Fruit fly (Drosophila melanogaster): ENCODE data around the gene CG12016.

CG12016 gene

DNA sequence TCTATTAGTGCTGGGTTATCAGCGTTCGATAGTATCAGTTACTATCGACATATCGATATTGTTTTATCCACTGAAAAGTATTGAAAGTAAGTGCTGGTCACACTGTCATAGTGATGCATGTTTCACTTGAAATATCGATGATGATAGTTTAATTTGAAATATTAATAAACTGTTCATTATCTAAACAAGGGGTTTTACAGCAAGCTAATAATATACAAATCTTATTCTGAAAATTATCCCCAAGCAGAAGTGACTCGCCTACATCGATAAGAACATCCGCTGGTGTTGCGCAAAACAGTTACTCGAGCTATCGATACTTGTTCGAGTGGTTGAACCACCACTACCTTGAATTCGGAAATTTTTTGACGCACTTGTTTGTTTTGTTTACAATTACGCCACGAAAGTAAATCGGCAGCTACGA lies at the start of gene CG12016, which contains the start of the genes PIG-C and Dpm2:
Gene CG12016, plus strand, starts transcription at position 333 of the 421 bp plus-strand sequence.
Gene PIG-C, minus strand, starts transcription at position 10 of the 421 bp plus-strand sequence.
Gene Dpm2, plus strand, starts transcription at position 333 of the 421 bp plus-strand sequence.
- TF ChIP-seq CG32121 (GFP tag; IDR thresholded peaks at IDR 0.05): peak; percentile 47; the same call in 1 of the 2 replicates
- TF ChIP-seq CG17806 (tag; optimal IDR thresholded peaks at IDR 0.05): peak; percentile 13
- TF ChIP-seq CG8301 (tag; optimal IDR thresholded peaks at IDR 0.05): peak; percentile 8
- TF ChIP-seq CG34367 (tag; optimal IDR thresholded peaks at IDR 0.05): peak; percentile 25
- TF ChIP-seq Pif1A (GFP tag; optimal IDR thresholded peaks at IDR 0.05): no peak
- TF ChIP-seq CG15710 (tag; optimal IDR thresholded peaks at IDR 0.05): peak; percentile 48
- no peak for TF ChIP-seq rn (GFP tag; IDR thresholded peaks at IDR 0.05)
- TF ChIP-seq CG4496 (GFP tag; IDR thresholded peaks at IDR 0.05): peak; percentile 66; the same call in 1 of the 3 replicates
- TF ChIP-seq CG14655 (GFP tag; optimal IDR thresholded peaks at IDR 0.05): no peak
- TF ChIP-seq Snoo (tag; optimal IDR thresholded peaks at IDR 0.05): peak; percentile 20
- TF ChIP-seq D1 (tag; optimal IDR thresholded peaks at IDR 0.05): no peak

DNA sequence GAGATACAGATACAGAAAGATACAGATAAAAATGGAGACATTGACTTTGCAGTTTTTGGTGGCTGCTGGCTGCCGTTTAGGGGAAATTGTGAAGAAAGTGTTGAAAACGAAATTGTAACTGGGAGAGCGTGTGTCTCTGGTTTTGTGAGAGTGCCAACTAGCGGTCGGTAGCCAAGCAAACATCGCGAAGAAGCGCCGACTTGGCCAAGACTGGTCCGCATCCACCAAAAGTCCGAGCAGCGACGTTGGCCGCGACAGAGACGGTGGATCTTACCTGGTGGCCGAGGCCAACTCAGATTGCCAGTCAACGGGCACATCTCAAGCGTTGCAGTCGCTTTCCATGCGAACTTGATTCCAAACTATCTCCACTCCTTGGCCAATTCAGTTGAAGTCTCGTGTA lies 48.6 kb upstream of the CG12016 start, which contains the start of gene CG14960:
Gene CG14960, plus strand, starts transcription at position 301 of the 400 bp plus-strand sequence.
- TF ChIP-seq CG4496 (GFP tag; IDR thresholded peaks at IDR 0.05): 0 out of 3 replicates have a peak, but pooled peaks have one; percentile 22
- TF ChIP-seq rn (GFP tag; IDR thresholded peaks at IDR 0.05): no peak

DNA sequence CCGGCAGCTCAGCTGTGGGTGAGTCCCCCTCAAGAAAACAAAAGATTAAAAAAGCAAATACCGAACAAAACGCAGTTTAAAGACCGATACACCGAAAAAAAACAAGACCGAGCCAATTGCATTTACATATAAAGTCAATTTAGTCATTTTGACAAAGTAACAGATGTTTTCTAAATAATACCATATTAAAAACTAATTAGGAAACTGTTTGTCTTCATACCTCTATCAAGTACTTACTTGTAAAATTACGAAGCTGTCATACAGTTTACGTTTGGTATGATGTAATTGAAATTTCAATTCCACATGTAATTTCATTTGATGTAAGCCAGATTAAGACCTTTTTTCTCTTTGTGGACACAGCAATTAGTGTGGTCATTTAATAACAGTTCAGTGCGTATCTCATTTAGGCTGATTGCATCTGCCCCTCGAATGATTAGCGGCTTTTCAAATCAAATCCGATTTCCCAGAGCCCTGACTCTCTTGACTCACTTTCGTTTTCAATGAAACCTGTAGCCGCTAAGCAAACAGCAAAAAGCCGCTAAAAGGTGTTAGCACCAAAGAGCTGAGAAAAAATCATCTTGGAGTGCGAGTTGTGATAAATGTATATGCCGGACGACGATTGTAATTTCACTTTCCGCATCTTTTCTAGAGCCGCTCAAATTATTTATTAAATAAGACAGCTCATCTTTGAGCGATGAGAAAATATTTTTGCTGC lies 44.7 kb upstream of the CG12016 start:
- TF ChIP-seq CG14655 (GFP tag; optimal IDR thresholded peaks at IDR 0.05): peak; percentile 8
- TF ChIP-seq CG8159 (tag; optimal IDR thresholded peaks at IDR 0.05): peak; percentile 34
- peak; percentile 4 for TF ChIP-seq CG17806 (tag; optimal IDR thresholded peaks at IDR 0.05)
- peak; percentile 7 for TF ChIP-seq CG9948 (tag; optimal IDR thresholded peaks at IDR 0.05)
- no peak for TF ChIP-seq Pif1A (GFP tag; optimal IDR thresholded peaks at IDR 0.05)
- no peak for TF ChIP-seq CG10348 (GFP tag; IDR thresholded peaks at IDR 0.05)
- no peak for TF ChIP-seq CG12605 (GFP tag; IDR thresholded peaks at IDR 0.05)

DNA sequence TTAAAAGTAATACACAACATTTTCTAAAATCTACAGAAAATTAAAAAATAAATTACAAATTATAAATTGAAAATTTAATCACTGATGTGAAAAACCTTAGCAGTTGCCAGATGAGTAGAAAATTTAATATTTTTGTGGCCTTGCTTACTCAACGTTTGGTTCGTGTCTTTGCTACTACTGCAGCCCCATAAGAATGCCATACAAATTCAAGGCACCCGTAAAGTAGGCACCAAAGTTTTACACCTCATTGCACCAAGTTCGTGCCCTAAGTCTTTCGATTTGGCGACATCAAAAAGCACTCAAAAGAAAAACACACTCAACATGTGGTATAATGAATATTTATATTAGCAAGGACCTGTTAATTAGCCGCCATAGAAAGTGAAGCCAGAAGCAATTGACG lies 42.4 kb upstream of the CG12016 start:
- TF ChIP-seq CG9948 (tag; optimal IDR thresholded peaks at IDR 0.05) (no peak), EcR (GFP tag; optimal IDR thresholded peaks at IDR 0.05) (peak; percentile 10), D1 (tag; optimal IDR thresholded peaks at IDR 0.05) (peak; percentile 53), CG13204 (GFP tag; optimal IDR thresholded peaks at IDR 0.05) (no peak)

DNA sequence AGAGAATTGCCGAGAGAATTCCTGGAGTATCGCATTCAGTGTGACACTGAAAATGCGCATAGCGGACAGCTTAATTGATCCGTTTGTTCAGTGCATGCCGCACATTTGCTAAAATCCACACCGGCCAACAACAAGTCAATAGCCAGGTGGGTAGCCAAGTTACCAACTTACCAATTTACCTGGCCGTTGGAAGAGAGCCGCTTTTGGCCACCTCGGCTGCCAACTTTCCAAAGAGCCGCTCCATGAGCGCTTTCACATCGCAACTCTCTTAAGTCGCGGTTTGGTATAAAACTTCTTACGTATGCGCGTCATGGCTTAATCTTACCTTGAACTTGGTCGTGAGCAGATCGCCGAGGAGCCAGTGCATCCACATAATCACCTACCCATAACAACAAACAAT lies 39.4 kb upstream of the CG12016 start, which contains the start of gene CG12017:
Gene CG12017, plus strand, starts transcription at position 310 of the 400 bp plus-strand sequence.
- TF ChIP-seq Ets98B (GFP tag; IDR thresholded peaks at IDR 0.05): no peak
- no peak for TF ChIP-seq D1 (tag; optimal IDR thresholded peaks at IDR 0.05)
- TF ChIP-seq CG12605 (GFP tag; IDR thresholded peaks at IDR 0.05): no peak
- TF ChIP-seq fd96Ca (GFP tag; IDR thresholded peaks at IDR 0.05): no peak
- TF ChIP-seq EcR (GFP tag; optimal IDR thresholded peaks at IDR 0.05): no peak
- no peak for TF ChIP-seq CG14655 (GFP tag; optimal IDR thresholded peaks at IDR 0.05)
- no peak for TF ChIP-seq rn (GFP tag; IDR thresholded peaks at IDR 0.05)
- no peak for TF ChIP-seq CG17806 (tag; optimal IDR thresholded peaks at IDR 0.05)
- TF ChIP-seq Snoo (tag; optimal IDR thresholded peaks at IDR 0.05): no peak
- TF ChIP-seq Pif1B (GFP tag; optimal IDR thresholded peaks at IDR 0.05): no peak
- no peak for TF ChIP-seq CG15710 (tag; optimal IDR thresholded peaks at IDR 0.05)
- TF ChIP-seq CG34367 (tag; optimal IDR thresholded peaks at IDR 0.05): no peak
- no peak for TF ChIP-seq gl (tag; optimal IDR thresholded peaks at IDR 0.05)
- no peak for TF ChIP-seq CG8301 (tag; optimal IDR thresholded peaks at IDR 0.05)
- TF ChIP-seq Pif1A (GFP tag; optimal IDR thresholded peaks at IDR 0.05): no peak
- no peak for TF ChIP-seq CG8159 (tag; optimal IDR thresholded peaks at IDR 0.05)
- TF ChIP-seq CG32121 (GFP tag; IDR thresholded peaks at IDR 0.05): no peak
- TF ChIP-seq CG13204 (GFP tag; optimal IDR thresholded peaks at IDR 0.05): no peak

DNA sequence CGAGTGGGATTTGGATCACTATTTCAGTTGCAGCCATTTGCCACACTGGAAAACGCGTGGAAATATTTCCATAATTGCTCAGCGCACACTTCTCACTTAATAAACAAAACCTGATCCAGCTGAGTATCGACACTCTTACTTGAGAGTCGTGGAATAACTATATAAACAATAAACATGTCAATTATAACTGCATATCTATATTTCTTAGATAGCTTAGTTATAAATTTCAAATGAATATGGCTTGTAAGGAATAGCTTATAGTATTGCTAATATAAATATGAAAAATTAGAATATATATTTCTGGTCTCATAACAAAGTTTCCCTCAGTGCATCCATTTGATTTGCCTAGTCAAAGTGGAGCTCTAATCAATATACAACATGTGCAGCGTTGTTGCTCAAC lies 36.1 kb upstream of the CG12016 start:
- no peak for TF ChIP-seq fd96Ca (GFP tag; IDR thresholded peaks at IDR 0.05)
- TF ChIP-seq CG8301 (tag; optimal IDR thresholded peaks at IDR 0.05): peak; percentile 15

DNA sequence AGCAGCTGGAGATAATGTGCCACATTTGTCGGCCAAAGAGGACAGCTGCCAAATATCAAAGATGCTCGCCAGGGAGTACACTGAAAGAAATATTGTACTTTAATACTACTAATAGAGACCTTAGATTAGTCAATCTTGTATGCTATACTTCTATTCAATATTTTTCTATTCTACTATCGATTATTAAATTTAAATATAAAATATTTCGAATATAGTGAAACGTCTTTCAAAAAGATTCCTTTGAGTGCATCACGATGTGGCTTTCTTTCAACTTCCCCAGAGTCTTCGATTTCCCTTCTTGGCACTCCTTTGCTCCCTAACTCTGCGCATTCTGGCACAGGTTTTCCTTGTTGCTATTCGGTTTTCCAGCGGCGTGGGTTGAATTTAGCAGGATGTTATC lies 34.5 kb upstream of the CG12016 start:
- TF ChIP-seq Ets98B (GFP tag; IDR thresholded peaks at IDR 0.05): 0 out of 2 replicates have a peak, but pooled peaks have one; percentile 34
- no peak for TF ChIP-seq CG34367 (tag; optimal IDR thresholded peaks at IDR 0.05)
- TF ChIP-seq CG8301 (tag; optimal IDR thresholded peaks at IDR 0.05): peak; percentile 25
- TF ChIP-seq CG4496 (GFP tag; IDR thresholded peaks at IDR 0.05): no peak
- no peak for TF ChIP-seq CG15710 (tag; optimal IDR thresholded peaks at IDR 0.05)
- TF ChIP-seq CG14655 (GFP tag; optimal IDR thresholded peaks at IDR 0.05): peak; percentile 57
